In the genomic region with DNA sequence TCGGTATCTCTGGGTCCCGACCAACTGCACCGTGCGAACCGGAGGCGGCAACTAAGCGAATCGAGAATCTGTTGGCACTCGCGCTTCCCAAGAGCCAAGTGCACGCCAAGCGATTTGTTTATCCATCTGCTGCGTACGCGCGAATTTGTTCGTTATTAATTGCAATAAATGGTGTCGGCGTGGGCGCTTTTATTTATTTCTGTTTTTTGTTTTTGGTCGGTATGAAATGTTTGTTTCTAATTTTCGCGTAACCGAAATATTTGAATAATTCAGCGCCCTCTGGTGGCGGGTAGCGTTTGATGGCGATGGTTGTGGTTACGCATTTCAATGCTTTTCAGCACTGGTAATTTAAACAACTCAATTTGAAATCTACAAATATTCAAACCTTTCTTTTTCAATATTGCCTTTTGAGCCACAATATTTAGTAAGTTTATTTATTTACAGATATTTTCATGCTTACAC, we compare ENCODE assay signal across 1 fruit fly cellular context.
A peak's percentile ranks its signal among the peaks of the same experiment; 100 is the strongest.
TF ChIP-seq lines count a peak whose summit lies in the region.

A gene (minus strand): TSS at position 51 of the 462 bp plus-strand sequence.

TF ChIP-seq in whole organism, embryonic, 481 proteins besides CTCF, POLR2A, EP300 and RAD21 (continued from another document):
- TF ChIP-seq BtbVII (GFP tag; optimal IDR thresholded peaks at IDR 0.05; lab: Kevin White, UChicago) (peak; percentile 14), chif (GFP tag; optimal IDR thresholded peaks at IDR 0.05; lab: Kevin White, UChicago) (peak; percentile 60 to 65), CG10209 (GFP tag; optimal IDR thresholded peaks at IDR 0.05; lab: Kevin White, UChicago) (peak; percentile 58), Sox100B (GFP tag; optimal IDR thresholded peaks at IDR 0.05; lab: Kevin White, UChicago) (peak; percentile 46), Dp (GFP tag; optimal IDR thresholded peaks at IDR 0.05; lab: Kevin White, UChicago) (peak; percentile 92), phol (tag; optimal IDR thresholded peaks at IDR 0.05; lab: Kevin White, UChicago) (peak; percentile 41), NFAT (GFP tag; IDR thresholded peaks at IDR 0.05; lab: Robert Waterston, UW) (peak; percentile 64), CG7786 (GFP tag; optimal IDR thresholded peaks at IDR 0.05; lab: Kevin White, UChicago) (peak; percentile 63), sr (GFP tag; IDR thresholded peaks at IDR 0.05; lab: Robert Waterston, UW) (0 out of 3 replicates have a peak, but pooled peaks have one; percentile 29), Mes4 (GFP tag; optimal IDR thresholded peaks at IDR 0.05; lab: Kevin White, UChicago) (peak; percentile 60), Hey (tag; optimal IDR thresholded peaks at IDR 0.05; lab: Kevin White, UChicago) (no peak), CG14965 (GFP tag; optimal IDR thresholded peaks at IDR 0.05; lab: Kevin White, UChicago; ENCODE audit: borderline replicate concordance) (peak; percentile 99), Doc3 (GFP tag; IDR thresholded peaks at IDR 0.05; lab: Robert Waterston, UW; ENCODE audit: partially characterized antibody) (0 out of 3 replicates have a peak, but pooled peaks have one; percentile 18), CG33557 (GFP tag; optimal IDR thresholded peaks at IDR 0.05; lab: Kevin White, UChicago) (peak; percentile 33), CG2875 (GFP tag; optimal IDR thresholded peaks at IDR 0.05; lab: Kevin White, UChicago) (peak; percentile 65), Trl (optimal IDR thresholded peaks at IDR 0.05; lab: Kevin White, UChicago) (no peak), Trl (GFP tag; optimal IDR thresholded peaks at IDR 0.05; lab: Kevin White, UChicago) (peak; percentile 77), CG12104 (GFP tag; optimal IDR thresholded peaks at IDR 0.05; lab: Kevin White, UChicago) (peak; percentile 40), fd102C (GFP tag; optimal IDR thresholded peaks at IDR 0.05; lab: Kevin White, UChicago) (no peak), aop (GFP tag; IDR thresholded peaks at IDR 0.05; lab: Robert Waterston, UW) (no peak), CG10565 (GFP tag; optimal IDR thresholded peaks at IDR 0.05; lab: Kevin White, UChicago) (no peak), dati (GFP tag; IDR thresholded peaks at IDR 0.05; lab: Robert Waterston, UW) (no peak), nom (GFP tag; optimal IDR thresholded peaks at IDR 0.05; lab: Kevin White, UChicago) (no peak), shn (GFP tag; optimal IDR thresholded peaks at IDR 0.05; lab: Kevin White, UChicago) (peak; percentile 72), lola (GFP tag; optimal IDR thresholded peaks at IDR 0.05; lab: Kevin White, UChicago) (peak in 1 of 3 experiments; percentile 13), sug (tag; optimal IDR thresholded peaks at IDR 0.05; lab: Kevin White, UChicago) (peak; percentile 44), H15 (GFP tag; IDR thresholded peaks at IDR 0.05; lab: Robert Waterston, UW) (0 out of 3 replicates have a peak, but pooled peaks have one; percentile 36), Dll (GFP tag; IDR thresholded peaks at IDR 0.05; lab: Robert Waterston, UW; ENCODE audit: partially characterized antibody) (peak; percentile 59; the same call in 3 of the 4 replicates), tin (GFP tag; optimal IDR thresholded peaks at IDR 0.05; lab: Kevin White, UChicago) (peak; percentile 78), Ptx1 (GFP tag; IDR thresholded peaks at IDR 0.05; lab: Robert Waterston, UW) (peak; percentile 56), maf-S (GFP tag; optimal IDR thresholded peaks at IDR 0.05; lab: Kevin White, UChicago) (peak; percentile 68), Pdp1 (GFP tag; optimal IDR thresholded peaks at IDR 0.05; lab: Kevin White, UChicago) (peak; percentile 73 to 80), pho (GFP tag; optimal IDR thresholded peaks at IDR 0.05; lab: Kevin White, UChicago) (peak; percentile 64), wek (GFP tag; optimal IDR thresholded peaks at IDR 0.05; lab: Kevin White, UChicago) (peak; percentile 48), CG32532 (GFP tag; IDR thresholded peaks at IDR 0.05; lab: Robert Waterston, UW) (peak; percentile 73), lmd (GFP tag; IDR thresholded peaks at IDR 0.05; lab: Robert Waterston, UW) (peak; percentile 66), Lim3 (GFP tag; IDR thresholded peaks at IDR 0.05; lab: Robert Waterston, UW) (no peak)
